Fruit fly (Drosophila melanogaster) whole organism, embryonic: Measurements from ENCODE around the gene vnd.

Experiments
- CG10147 ChIP-seq: fragments of 200-800 bp; sonication (Bioruptor generic); optimal IDR thresholded peaks from 2 replicates; lab custom pipeline; 2019; ENCODE audit warnings: missing biosample characterization, mild to moderate bottlenecking, missing genetic modification characterization, moderate library complexity
- CG11504 ChIP-seq: fragments of 200-800 bp; sonication (Bioruptor generic); optimal IDR thresholded peaks from 3 replicates; lab custom pipeline; 2019; ENCODE audit warnings: missing biosample characterization, mild to moderate bottlenecking, missing genetic modification characterization, moderate library complexity
- CG11723 ChIP-seq: fragments of 200-800 bp; sonication (Bioruptor generic); optimal IDR thresholded peaks from 2 replicates; lab custom pipeline; 2017; ENCODE audit warnings: missing biosample characterization, mild to moderate bottlenecking, missing genetic modification characterization
- CG12236 ChIP-seq: fragments of 200-800 bp; sonication (Bioruptor generic); optimal IDR thresholded peaks from 2 replicates; lab custom pipeline; 2016; ENCODE audit warnings: missing biosample characterization, missing genetic modification characterization
- CG14667 ChIP-seq: fragments of 200-800 bp; sonication (Bioruptor generic); IDR thresholded peaks from 2 replicates; pipeline ENCODE4 v1.3.6; 2022; ENCODE audit warnings: missing biosample characterization, missing genetic modification characterization
- CG14860 ChIP-seq: fragments of 200-800 bp; sonication (Bioruptor generic); IDR thresholded peaks from 3 replicates; pipeline ENCODE4 v1.3.6; 2022; ENCODE audit warnings: missing biosample characterization, missing genetic modification characterization; ENCODE audit not compliant: partially characterized antibody
- CG15696 ChIP-seq: fragments of 200-800 bp; sonication (Bioruptor generic); optimal IDR thresholded peaks from 2 replicates; lab custom pipeline; 2019; ENCODE audit warnings: missing biosample characterization, mild to moderate bottlenecking, missing genetic modification characterization, moderate library complexity
- CG17328 ChIP-seq: fragments of 200-800 bp; sonication (Bioruptor generic); IDR thresholded peaks from 2 replicates; pipeline ENCODE4 v1.3.6; 2022; ENCODE audit warnings: missing biosample characterization, missing genetic modification characterization
- CG18619 ChIP-seq: fragments of 200-800 bp; sonication (Bioruptor generic); optimal IDR thresholded peaks from 3 replicates; lab custom pipeline; 2017; ENCODE audit warnings: missing biosample characterization, mild to moderate bottlenecking, missing genetic modification characterization
- CG31365 ChIP-seq: fragments of 200-800 bp; sonication (Bioruptor generic); optimal IDR thresholded peaks from 2 replicates; lab custom pipeline; 2018; ENCODE audit warnings: missing biosample characterization, mild to moderate bottlenecking, missing genetic modification characterization
- CG32767 ChIP-seq: fragments of 200-800 bp; sonication (Bioruptor generic); IDR thresholded peaks from 2 replicates; pipeline ENCODE4 v1.3.6; 2022; ENCODE audit warnings: missing biosample characterization, missing genetic modification characterization
- CG34224 ChIP-seq: fragments of 200-800 bp; sonication (Bioruptor generic); IDR thresholded peaks from 3 replicates; pipeline ENCODE4 v1.3.6; 2022; ENCODE audit warnings: missing biosample characterization, missing genetic modification characterization; ENCODE audit not compliant: partially characterized antibody
- CG3726 ChIP-seq: fragments of 200-800 bp; sonication (Bioruptor generic); IDR thresholded peaks from 3 replicates; pipeline ENCODE4, ENCODE4 v1.3.6; 2022; ENCODE audit warnings: missing biosample characterization, missing genetic modification characterization
- CG3838 ChIP-seq: fragments of 200-800 bp; sonication (Bioruptor generic); optimal IDR thresholded peaks from 3 replicates; lab custom pipeline; 2016; ENCODE audit warnings: missing biosample characterization, missing genetic modification characterization
- CG5953 ChIP-seq: fragments of 200-800 bp; sonication (Bioruptor generic); IDR thresholded peaks from 2 replicates; pipeline ENCODE4 v1.3.6; 2022; ENCODE audit warnings: missing biosample characterization, missing genetic modification characterization
- CG6683 ChIP-seq: fragments of 200-800 bp; sonication (Bioruptor generic); optimal IDR thresholded peaks from 2 replicates; lab custom pipeline; 2017; ENCODE audit warnings: missing biosample characterization, mild to moderate bottlenecking, missing genetic modification characterization, missing genetic modification reagents
- CG8281 ChIP-seq: fragments of 200-800 bp; sonication (Bioruptor generic); optimal IDR thresholded peaks from 2 replicates; lab custom pipeline; 2018; ENCODE audit warnings: missing biosample characterization, mild to moderate bottlenecking, missing genetic modification characterization, moderate library complexity
- CG8924 ChIP-seq: fragments of 200-800 bp; optimal IDR thresholded peaks from 3 replicates; lab custom pipeline; 2019; ENCODE audit warnings: missing biosample characterization, mild to moderate bottlenecking, missing genetic modification characterization, moderate library complexity
- CG9876 ChIP-seq: fragments of 200-800 bp; sonication (Bioruptor generic); optimal IDR thresholded peaks from 2 replicates; lab custom pipeline; 2016; ENCODE audit warnings: missing biosample characterization, missing genetic modification characterization
- Dip3 ChIP-seq: fragments of 200-800 bp; sonication (Bioruptor generic); optimal IDR thresholded peaks from 3 replicates; lab custom pipeline; 2016; ENCODE audit warnings: missing biosample characterization, missing genetic modification characterization
- Doc2 ChIP-seq: fragments of 200-800 bp; sonication (Bioruptor generic); IDR thresholded peaks from 2 replicates; pipeline ENCODE4 v1.3.6; 2022; ENCODE audit warnings: missing biosample characterization, missing genetic modification characterization
- H15 ChIP-seq: fragments of 200-800 bp; sonication (Bioruptor generic); IDR thresholded peaks from 3 replicates; pipeline ENCODE4 v1.3.6; 2022; ENCODE audit warnings: missing biosample characterization, missing genetic modification characterization
- Hmx ChIP-seq: fragments of 200-800 bp; sonication (Bioruptor generic); optimal IDR thresholded peaks from 2 replicates; lab custom pipeline; 2016; ENCODE audit warnings: missing biosample characterization, missing genetic modification characterization
- Hr78 ChIP-seq, 2 experiments: fragments of 200-800 bp in 1 of 2; fragments of >200 bp in 1 of 2; sonication (Bioruptor generic) in 1 of 2; optimal IDR thresholded peaks; 2 replicates each; lab custom pipeline; 2017 to 2019; ENCODE audit warnings: missing biosample characterization in 2 of 2, missing genetic modification characterization in 2 of 2, mild to moderate bottlenecking in 1 of 2, moderate library complexity in 1 of 2
- MBD-R2 ChIP-seq: fragments of 200-800 bp; sonication (Bioruptor generic); IDR thresholded peaks from 2 replicates; pipeline ENCODE4 v1.3.6; 2022; ENCODE audit warnings: missing biosample characterization, missing genetic modification characterization
- NC2α ChIP-seq: fragments of 200-800 bp; sonication (Bioruptor generic); optimal IDR thresholded peaks from 2 replicates; lab custom pipeline; 2016; ENCODE audit warnings: missing biosample characterization, missing genetic modification characterization
- NC2β ChIP-seq: fragments of 200-800 bp; sonication (Bioruptor generic); optimal IDR thresholded peaks from 2 replicates; lab custom pipeline; 2016; ENCODE audit warnings: missing biosample characterization, missing genetic modification characterization
- Neu2 ChIP-seq: fragments of 200-800 bp; sonication (Bioruptor generic); optimal IDR thresholded peaks from 3 replicates; lab custom pipeline; 2016; ENCODE audit warnings: missing biosample characterization, missing genetic modification characterization, borderline replicate concordance
- Nf-YC ChIP-seq: fragments of 200-800 bp; optimal IDR thresholded peaks from 3 replicates; lab custom pipeline; 2019; ENCODE audit warnings: missing biosample characterization, mild to moderate bottlenecking, missing genetic modification characterization, moderate library complexity
- Pdp1 ChIP-seq, 2 experiments: fragments of 200-800 bp; sonication (Bioruptor generic); optimal IDR thresholded peaks; 3 replicates each; lab custom pipeline; 2016; ENCODE audit warnings: missing biosample characterization in 2 of 2, missing genetic modification characterization in 2 of 2, mild to moderate bottlenecking in 1 of 2, moderate library complexity in 1 of 2
- Ravus ChIP-seq: fragments of 200-800 bp; sonication (Bioruptor generic); IDR thresholded peaks from 2 replicates; pipeline ENCODE4 v1.3.6; 2022; ENCODE audit warnings: missing biosample characterization, missing genetic modification characterization
- Usf ChIP-seq: fragments of 200-800 bp; sonication (Bioruptor generic); optimal IDR thresholded peaks from 2 replicates; lab custom pipeline; 2017; ENCODE audit warnings: missing genotype, missing biosample characterization, missing genetic modification characterization
- YL-1 ChIP-seq: fragments of 200-800 bp; sonication (Bioruptor generic); optimal IDR thresholded peaks from 3 replicates; lab custom pipeline; 2017; ENCODE audit warnings: missing biosample characterization, mild to moderate bottlenecking, missing genetic modification characterization
- bab2 ChIP-seq: fragments of 200-800 bp; sonication (Bioruptor generic); optimal IDR thresholded peaks from 2 replicates; lab custom pipeline; 2016; ENCODE audit warnings: missing biosample characterization, missing genetic modification characterization
- br ChIP-seq: fragments of >200 bp; optimal IDR thresholded peaks from 2 replicates; lab custom pipeline; 2017
- disco-r ChIP-seq: fragments of 200-800 bp; sonication (Bioruptor generic); optimal IDR thresholded peaks from 2 replicates; lab custom pipeline; 2016; ENCODE audit warnings: missing biosample characterization, missing genetic modification characterization
- esg ChIP-seq: fragments of 200-800 bp; sonication (Bioruptor generic); conservative IDR thresholded peaks from 2 replicates; pipeline ENCODE4 v1.3.6; 2022; ENCODE audit warnings: missing biosample characterization, missing genetic modification characterization
- ftz-f1 ChIP-seq: fragments of 200-800 bp; sonication (Bioruptor generic); optimal IDR thresholded peaks from 2 replicates; lab custom pipeline; 2016; ENCODE audit warnings: missing biosample characterization, missing genetic modification characterization
- gt ChIP-seq: fragments of 200-800 bp; sonication (Bioruptor generic); IDR thresholded peaks from 2 replicates; pipeline ENCODE4 v1.3.6; 2022; ENCODE audit warnings: missing biosample characterization, missing genetic modification characterization
- kah ChIP-seq: fragments of 200-800 bp; sonication (Bioruptor generic); optimal IDR thresholded peaks from 2 replicates; lab custom pipeline; 2018; ENCODE audit warnings: missing biosample characterization, mild to moderate bottlenecking, missing genetic modification characterization
- kay ChIP-seq: fragments of 200-800 bp; sonication (Bioruptor generic); optimal IDR thresholded peaks from 2 replicates; lab custom pipeline; 2016; ENCODE audit warnings: missing biosample characterization, missing genetic modification characterization
- lola ChIP-seq, 3 experiments: fragments of >200 bp in 2 of 3; fragments of 200-800 bp in 1 of 3; sonication (Bioruptor generic) in 1 of 3; optimal IDR thresholded peaks; 2 replicates each; lab custom pipeline; 2017 to 2019; ENCODE audit warnings: missing biosample characterization in 3 of 3, missing genetic modification characterization in 3 of 3, mild to moderate bottlenecking in 1 of 3, moderate library complexity in 1 of 3
- org-1 ChIP-seq: fragments of 200-800 bp; sonication (Bioruptor generic); optimal IDR thresholded peaks from 2 replicates; lab custom pipeline; 2017; ENCODE audit warnings: missing biosample characterization, missing genetic modification characterization
- otp ChIP-seq: fragments of 200-800 bp; sonication (Bioruptor generic); IDR thresholded peaks from 3 replicates; pipeline ENCODE4, ENCODE4 v1.3.6; 2022; ENCODE audit warnings: missing biosample characterization, missing genetic modification characterization
- pb ChIP-seq: fragments of 200-800 bp; sonication (Bioruptor generic); optimal IDR thresholded peaks from 3 replicates; lab custom pipeline; 2016; ENCODE audit warnings: missing biosample characterization, missing genetic modification characterization
- pros ChIP-seq: fragments of 200-800 bp; sonication (Bioruptor generic); optimal IDR thresholded peaks from 3 replicates; lab custom pipeline; 2019; ENCODE audit warnings: missing biosample characterization, mild to moderate bottlenecking, missing genetic modification characterization, moderate library complexity
- shn ChIP-seq: fragments of 200-800 bp; sonication (Bioruptor generic); optimal IDR thresholded peaks from 3 replicates; lab custom pipeline; 2016; ENCODE audit warnings: missing biosample characterization, missing genetic modification characterization
- sna ChIP-seq: fragments of 200-800 bp; sonication (Bioruptor generic); IDR thresholded peaks from 2 replicates; pipeline ENCODE4 v1.3.6; 2022; ENCODE audit warnings: missing biosample characterization, missing genetic modification characterization; ENCODE audit not compliant: partially characterized antibody
- sug ChIP-seq: fragments of 200-800 bp; optimal IDR thresholded peaks from 2 replicates; lab custom pipeline; 2019; ENCODE audit warnings: missing biosample characterization, mild to moderate bottlenecking, missing genetic modification characterization, moderate library complexity
- tup ChIP-seq: fragments of 200-800 bp; sonication (Bioruptor generic); optimal IDR thresholded peaks from 2 replicates; lab custom pipeline; 2016; ENCODE audit warnings: missing biosample characterization, mild to moderate bottlenecking, missing genetic modification characterization, moderate library complexity
- zf30C ChIP-seq: fragments of 200-800 bp; sonication (Bioruptor generic); optimal IDR thresholded peaks from 3 replicates; lab custom pipeline; 2018; ENCODE audit warnings: missing biosample characterization, mild to moderate bottlenecking, missing genetic modification characterization

Gene vnd

DNA sequence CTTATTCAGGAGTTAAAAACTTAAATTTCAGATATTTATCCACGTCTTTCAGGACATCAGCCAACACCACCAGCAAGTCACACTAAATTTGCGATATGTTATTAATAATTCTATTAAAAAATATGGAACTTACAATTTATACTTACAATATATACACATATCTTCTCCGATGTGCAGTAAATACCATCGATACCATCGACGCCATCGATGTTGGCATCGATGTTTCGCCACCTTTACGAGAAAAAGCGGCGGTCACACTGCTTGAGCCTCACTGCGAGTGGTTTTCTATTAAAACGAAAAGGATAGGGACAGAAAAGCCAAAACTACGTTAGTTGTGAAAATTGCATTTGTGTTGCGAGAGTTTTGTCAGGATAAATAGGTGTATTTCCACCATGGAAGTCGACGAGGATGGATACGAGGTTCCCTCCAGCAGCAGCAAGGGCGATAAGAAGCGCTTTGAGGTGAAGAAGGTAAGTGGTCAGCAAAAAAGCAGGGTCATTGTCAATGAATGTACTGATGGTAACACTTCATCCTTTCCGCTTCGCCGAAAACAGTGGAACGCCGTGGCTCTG, 65.2 kb downstream of the vnd start, which contains the start of gene Roc1a (continued):
- TF ChIP-seq Ravus (GFP tag; lab: Robert Waterston, UW) (no peak), CG3726 (no peak), CG32767 (no peak), Hr78 (GFP tag; optimal IDR thresholded peaks at IDR 0.05; lab: Kevin White, UChicago) (no peak), CG11723 (GFP tag; lab: Kevin White, UChicago) (no peak), shn (GFP tag; lab: Kevin White, UChicago) (no peak), esg (GFP tag; lab: Robert Waterston, UW) (no peak), Nf-YC (tag; lab: Kevin White, UChicago) (peak; percentile 13), CG12236 (no peak), CG10147 (no peak), CG18619 (no peak), CG9876 (GFP tag; lab: Kevin White, UChicago) (no peak), CG31365 (no peak), Doc2 (GFP tag; lab: Robert Waterston, UW) (no peak), YL-1 (GFP tag; lab: Kevin White, UChicago) (peak; percentile 28), Dip3 (GFP tag; lab: Kevin White, UChicago) (no peak), gt (GFP tag; lab: Robert Waterston, UW) (no peak), NC2β (GFP tag; lab: Kevin White, UChicago) (no peak), zf30C (no peak), CG5953 (GFP tag; lab: Robert Waterston, UW) (no peak), Usf (GFP tag; lab: Kevin White, UChicago) (no peak), pb (no peak), CG6683 (no peak), Hmx (GFP tag; lab: Kevin White, UChicago) (no peak), CG14860 (GFP tag; lab: Robert Waterston, UW) (peak; percentile 76), tup (GFP tag; lab: Kevin White, UChicago) (no peak), sug (tag; lab: Kevin White, UChicago) (peak; percentile 9), CG8281 (tag; lab: Kevin White, UChicago) (no peak), CG3838 (no peak), Neu2 (no peak), CG34224 (GFP tag; lab: Robert Waterston, UW) (peak; percentile 25; the same call in 2 of the 3 replicates), kay (GFP tag; lab: Kevin White, UChicago) (no peak), ftz-f1 (GFP tag; lab: Kevin White, UChicago) (no peak), br (lab: Kevin White, UChicago) (no peak), pros (no peak), CG15696 (tag; lab: Kevin White, UChicago) (no peak), lola (GFP tag; optimal IDR thresholded peaks at IDR 0.05; lab: Kevin White, UChicago) (peak in 1 of 3 experiments; percentile 13), H15 (no peak), CG14667 (no peak), otp (GFP tag; lab: Robert Waterston, UW) (no peak), Pdp1 (GFP tag; optimal IDR thresholded peaks at IDR 0.05; lab: Kevin White, UChicago) (no peak), CG17328 (GFP tag; lab: Robert Waterston, UW) (no peak), org-1 (no peak), bab2 (no peak), disco-r (GFP tag; lab: Kevin White, UChicago) (no peak), MBD-R2 (GFP tag; lab: Robert Waterston, UW) (peak; percentile 47), CG11504 (tag; lab: Kevin White, UChicago) (no peak), sna (peak; percentile 15; the same call in 1 of the 2 replicates), CG8924 (peak; percentile 38), kah (GFP tag; lab: Kevin White, UChicago) (no peak), NC2α (GFP tag; lab: Kevin White, UChicago) (no peak)
